Fruit fly (Drosophila melanogaster) whole organism, embryonic: Measurements from ENCODE around the gene Upf1.

ENCODE experiments used
- B-H1 ChIP-seq: fragments of 200-800 bp; sonication (Bioruptor generic); IDR thresholded peaks from 3 replicates; pipeline ENCODE4 v1.3.6; 2022; ENCODE audit warnings: missing biosample characterization, missing genetic modification characterization
- C15 ChIP-seq: fragments of 200-800 bp; sonication (Bioruptor generic); IDR thresholded peaks from 3 replicates; pipeline ENCODE4 v1.3.6; 2022; ENCODE audit warnings: missing biosample characterization, missing genetic modification characterization
- CG10147 ChIP-seq: fragments of 200-800 bp; sonication (Bioruptor generic); optimal IDR thresholded peaks from 2 replicates; lab custom pipeline; 2019; ENCODE audit warnings: missing biosample characterization, mild to moderate bottlenecking, missing genetic modification characterization, moderate library complexity
- CG10543 ChIP-seq: fragments of 200-800 bp; sonication (Bioruptor generic); optimal IDR thresholded peaks from 3 replicates; lab custom pipeline; 2017; ENCODE audit warnings: missing biosample characterization, mild to moderate bottlenecking, missing genetic modification characterization, moderate library complexity
- CG10654 ChIP-seq: fragments of 200-800 bp; sonication (Bioruptor generic); optimal IDR thresholded peaks from 2 replicates; lab custom pipeline; 2016; ENCODE audit warnings: missing biosample characterization, missing genetic modification characterization
- CG11085 ChIP-seq: fragments of 200-800 bp; sonication (Bioruptor generic); IDR thresholded peaks from 2 replicates; pipeline ENCODE4 v1.3.6; 2022; ENCODE audit warnings: missing biosample characterization, missing genetic modification characterization
- CG12219 ChIP-seq: fragments of 200-800 bp; sonication (Bioruptor generic); optimal IDR thresholded peaks from 3 replicates; lab custom pipeline; 2018; ENCODE audit warnings: missing biosample characterization, mild to moderate bottlenecking, missing genetic modification characterization
- CG12236 ChIP-seq: fragments of 200-800 bp; sonication (Bioruptor generic); optimal IDR thresholded peaks from 2 replicates; lab custom pipeline; 2016; ENCODE audit warnings: missing biosample characterization, missing genetic modification characterization
- CG13296 ChIP-seq: fragments of 200-800 bp; sonication (Bioruptor generic); optimal IDR thresholded peaks from 3 replicates; lab custom pipeline; 2018; ENCODE audit warnings: missing biosample characterization, mild to moderate bottlenecking, missing genetic modification characterization
- CG14965 ChIP-seq: fragments of 200-800 bp; sonication (Bioruptor generic); optimal IDR thresholded peaks from 2 replicates; lab custom pipeline; 2016; ENCODE audit warnings: missing biosample characterization, missing genetic modification characterization, borderline replicate concordance
- CG15269 ChIP-seq: fragments of 200-800 bp; sonication (Bioruptor generic); optimal IDR thresholded peaks from 2 replicates; lab custom pipeline; 2018; ENCODE audit warnings: missing biosample characterization, mild to moderate bottlenecking, missing genetic modification characterization, moderate library complexity
- CG15601 ChIP-seq: fragments of 200-800 bp; sonication (Bioruptor generic); optimal IDR thresholded peaks from 3 replicates; lab custom pipeline; 2019; ENCODE audit warnings: missing biosample characterization, mild to moderate bottlenecking, missing genetic modification characterization, moderate library complexity
- CG17359 ChIP-seq: fragments of 200-800 bp; sonication (Bioruptor generic); optimal IDR thresholded peaks from 3 replicates; lab custom pipeline; 2018; ENCODE audit warnings: missing biosample characterization, mild to moderate bottlenecking, missing genetic modification characterization, moderate library complexity
- CG2129 ChIP-seq: fragments of 200-800 bp; sonication (Bioruptor generic); IDR thresholded peaks from 2 replicates; pipeline ENCODE4 v1.3.6; 2022; ENCODE audit warnings: missing biosample characterization, missing genetic modification characterization; ENCODE audit not compliant: partially characterized antibody
- CG2678 ChIP-seq: fragments of 200-800 bp; sonication (Bioruptor generic); optimal IDR thresholded peaks from 3 replicates; lab custom pipeline; 2019; ENCODE audit warnings: missing biosample characterization, mild to moderate bottlenecking, missing genetic modification characterization, moderate library complexity
- CG30431 ChIP-seq: fragments of 200-800 bp; sonication (Bioruptor generic); optimal IDR thresholded peaks from 2 replicates; lab custom pipeline; 2017; ENCODE audit warnings: missing biosample characterization, missing genetic modification characterization
- CG3065 ChIP-seq: fragments of 200-800 bp; sonication (Bioruptor generic); optimal IDR thresholded peaks from 2 replicates; lab custom pipeline; 2016; ENCODE audit warnings: missing biosample characterization, missing genetic modification characterization
- CG32772 ChIP-seq: fragments of 200-800 bp; sonication (Bioruptor generic); IDR thresholded peaks from 2 replicates; pipeline ENCODE4 v1.3.6; 2022; ENCODE audit warnings: missing biosample characterization, missing genetic modification characterization
- CG3726 ChIP-seq: fragments of 200-800 bp; sonication (Bioruptor generic); IDR thresholded peaks from 3 replicates; pipeline ENCODE4, ENCODE4 v1.3.6; 2022; ENCODE audit warnings: missing biosample characterization, missing genetic modification characterization
- CG4328 ChIP-seq: fragments of 200-800 bp; sonication (Bioruptor generic); optimal IDR thresholded peaks from 3 replicates; lab custom pipeline; 2017; ENCODE audit warnings: missing biosample characterization, missing genetic modification reagents, missing genetic modification characterization
- CG5953 ChIP-seq: fragments of 200-800 bp; sonication (Bioruptor generic); IDR thresholded peaks from 2 replicates; pipeline ENCODE4 v1.3.6; 2022; ENCODE audit warnings: missing biosample characterization, missing genetic modification characterization
- CG8290 ChIP-seq, 3 experiments: fragments of 200-800 bp; sonication (Bioruptor generic); optimal IDR thresholded peaks; 2 replicates each; lab custom pipeline; 2016 to 2019; ENCODE audit warnings: missing biosample characterization in 3 of 3, missing genetic modification characterization in 3 of 3, mild to moderate bottlenecking in 2 of 3, moderate library complexity in 1 of 3
- CG9876 ChIP-seq: fragments of 200-800 bp; sonication (Bioruptor generic); optimal IDR thresholded peaks from 2 replicates; lab custom pipeline; 2016; ENCODE audit warnings: missing biosample characterization, missing genetic modification characterization
- D19B ChIP-seq: fragments of 200-800 bp; sonication (Bioruptor generic); optimal IDR thresholded peaks from 2 replicates; lab custom pipeline; 2017; ENCODE audit warnings: missing biosample characterization, mild to moderate bottlenecking, missing genetic modification characterization
- Dek ChIP-seq: fragments of 200-800 bp; sonication (Bioruptor generic); optimal IDR thresholded peaks from 3 replicates; lab custom pipeline; 2019; ENCODE audit warnings: missing biosample characterization, mild to moderate bottlenecking, missing genetic modification characterization, moderate library complexity
- Dip2 ChIP-seq: fragments of 200-800 bp; sonication (Bioruptor generic); IDR thresholded peaks from 2 replicates; pipeline ENCODE4 v1.3.6; 2022; ENCODE audit warnings: missing biosample characterization, missing genetic modification characterization
- Doc3 ChIP-seq: fragments of 200-800 bp; sonication (Bioruptor generic); IDR thresholded peaks from 3 replicates; pipeline ENCODE4 v1.3.6; 2022; ENCODE audit warnings: missing biosample characterization, missing genetic modification characterization; ENCODE audit not compliant: partially characterized antibody
- Dref ChIP-seq: fragments of 200-800 bp; sonication (Bioruptor generic); IDR thresholded peaks from 2 replicates; pipeline ENCODE4 v1.3.6; 2022; ENCODE audit warnings: missing biosample characterization, missing genetic modification characterization
- Fer2 ChIP-seq: fragments of 200-800 bp; sonication (Bioruptor generic); optimal IDR thresholded peaks from 2 replicates; lab custom pipeline; 2018; ENCODE audit warnings: missing biosample characterization, mild to moderate bottlenecking, missing genetic modification characterization, moderate library complexity
- Hey ChIP-seq: fragments of 200-800 bp; sonication (Bioruptor generic); optimal IDR thresholded peaks from 3 replicates; lab custom pipeline; 2018; ENCODE audit warnings: missing biosample characterization, mild to moderate bottlenecking, missing genetic modification characterization
- Ptx1 ChIP-seq: fragments of 200-800 bp; sonication (Bioruptor generic); IDR thresholded peaks from 2 replicates; pipeline ENCODE4 v1.3.6; 2022; ENCODE audit warnings: missing biosample characterization, missing genetic modification characterization
- Sox102F ChIP-seq: fragments of 200-800 bp; sonication (Bioruptor generic); optimal IDR thresholded peaks from 2 replicates; lab custom pipeline; 2018; ENCODE audit warnings: missing biosample characterization, mild to moderate bottlenecking, missing genetic modification characterization, moderate library complexity
- Vsx1 ChIP-seq: fragments of 200-800 bp; sonication (Bioruptor generic); optimal IDR thresholded peaks from 2 replicates; lab custom pipeline; 2017; ENCODE audit warnings: missing biosample characterization, mild to moderate bottlenecking, missing genetic modification characterization, missing genetic modification reagents
- Xrp1 ChIP-seq: fragments of 200-800 bp; sonication (Bioruptor generic); IDR thresholded peaks from 2 replicates; pipeline ENCODE4 v1.3.6; 2022; ENCODE audit warnings: missing biosample characterization, missing genetic modification characterization
- ab ChIP-seq: fragments of 200-800 bp; sonication (Bioruptor generic); optimal IDR thresholded peaks from 2 replicates; lab custom pipeline; 2016; ENCODE audit warnings: missing biosample characterization, missing genetic modification characterization
- al ChIP-seq: fragments of 200-800 bp; sonication (Bioruptor generic); IDR thresholded peaks from 2 replicates; pipeline ENCODE4 v1.3.6; 2022; ENCODE audit warnings: missing biosample characterization, missing genetic modification characterization
- bsh ChIP-seq, 2 experiments: fragments of 200-800 bp; sonication (Bioruptor generic); optimal IDR thresholded peaks; 2 replicates each; lab custom pipeline; 2017 to 2018; ENCODE audit warnings: mild to moderate bottlenecking in 2 of 2, missing biosample characterization in 2 of 2, missing genetic modification characterization in 2 of 2, moderate library complexity in 1 of 2
- corto ChIP-seq: fragments of 200-800 bp; sonication (Bioruptor generic); optimal IDR thresholded peaks from 2 replicates; lab custom pipeline; 2016; ENCODE audit warnings: missing biosample characterization, mild to moderate bottlenecking, missing genetic modification characterization, moderate library complexity
- danr ChIP-seq: fragments of 200-800 bp; sonication (Bioruptor generic); IDR thresholded peaks from 2 replicates; pipeline ENCODE4 v1.3.6; 2022; ENCODE audit warnings: missing biosample characterization, missing genetic modification characterization
- dm ChIP-seq: fragments of 200-800 bp; sonication (Bioruptor generic); optimal IDR thresholded peaks from 3 replicates; lab custom pipeline; 2016; ENCODE audit warnings: missing biosample characterization, missing genetic modification characterization
- dmrt11E ChIP-seq: fragments of 200-800 bp; sonication (Bioruptor generic); optimal IDR thresholded peaks from 3 replicates; lab custom pipeline; 2018; ENCODE audit warnings: missing biosample characterization, mild to moderate bottlenecking, missing genetic modification characterization, moderate library complexity
- en ChIP-seq: fragments of 200-800 bp; sonication (Bioruptor generic); optimal IDR thresholded peaks from 2 replicates; lab custom pipeline; 2016; ENCODE audit warnings: missing biosample characterization, missing genetic modification characterization
- ftz-f1 ChIP-seq: fragments of 200-800 bp; sonication (Bioruptor generic); optimal IDR thresholded peaks from 2 replicates; lab custom pipeline; 2016; ENCODE audit warnings: missing biosample characterization, missing genetic modification characterization
- h ChIP-seq: fragments of >200 bp; optimal IDR thresholded peaks from 2 replicates; lab custom pipeline; 2017
- lmd ChIP-seq: fragments of 200-800 bp; sonication (Bioruptor generic); IDR thresholded peaks from 2 replicates; pipeline ENCODE4 v1.3.6; 2022; ENCODE audit warnings: missing biosample characterization, missing genetic modification characterization
- odd ChIP-seq: fragments of 200-800 bp; sonication (Bioruptor generic); optimal IDR thresholded peaks from 2 replicates; lab custom pipeline; 2017; ENCODE audit warnings: missing biosample characterization, mild to moderate bottlenecking, missing genetic modification characterization
- pum ChIP-seq: fragments of 200-800 bp; sonication (Bioruptor generic); optimal IDR thresholded peaks from 2 replicates; lab custom pipeline; 2016; ENCODE audit warnings: missing biosample characterization, missing genetic modification characterization
- tgo ChIP-seq: fragments of 200-800 bp; sonication (Bioruptor generic); IDR thresholded peaks from 3 replicates; pipeline ENCODE4 v1.3.6; 2022; ENCODE audit warnings: missing biosample characterization, missing genetic modification characterization
- tup ChIP-seq: fragments of 200-800 bp; sonication (Bioruptor generic); optimal IDR thresholded peaks from 2 replicates; lab custom pipeline; 2016; ENCODE audit warnings: missing biosample characterization, mild to moderate bottlenecking, missing genetic modification characterization, moderate library complexity
- vvl ChIP-seq: fragments of 200-800 bp; sonication (Bioruptor generic); IDR thresholded peaks from 2 replicates; pipeline ENCODE4 v1.3.6; 2022; ENCODE audit warnings: missing biosample characterization, missing genetic modification characterization
- zfh2 ChIP-seq: fragments of 200-800 bp; sonication (Bioruptor generic); optimal IDR thresholded peaks from 2 replicates; lab custom pipeline; 2016; ENCODE audit warnings: missing biosample characterization, missing genetic modification characterization

Gene Upf1

DNA sequence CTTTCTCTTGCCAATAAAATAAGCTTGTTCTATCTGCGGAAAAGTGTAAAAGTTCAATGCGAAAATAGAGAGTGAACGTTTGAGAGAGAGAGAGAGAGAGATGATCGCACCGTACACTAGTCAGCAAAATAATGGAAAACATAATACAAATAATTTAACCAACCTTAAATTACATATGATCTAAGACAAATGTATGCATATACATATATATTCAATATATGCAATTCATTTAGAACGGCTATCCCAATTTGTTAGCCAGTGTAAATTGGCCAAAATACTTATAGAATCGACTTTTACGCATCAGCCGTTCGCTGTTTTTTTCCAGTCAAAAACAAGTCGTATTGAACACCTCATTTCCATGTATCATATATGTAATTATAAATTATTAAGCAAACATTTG is 20.0 kb upstream of the Upf1 start (continued):
- peak; percentile 68; the same call in 1 of the 2 replicates for TF ChIP-seq lmd
- no peak for TF ChIP-seq CG10543 (GFP tag; lab: Kevin White, UChicago)
- no peak for TF ChIP-seq D19B (GFP tag; lab: Kevin White, UChicago)
- TF ChIP-seq ftz-f1 (GFP tag; lab: Kevin White, UChicago) = no peak
- TF ChIP-seq dmrt11E (tag; lab: Kevin White, UChicago) = no peak
- no peak for TF ChIP-seq dm
- no peak for TF ChIP-seq odd (GFP tag; lab: Kevin White, UChicago)
- no peak for TF ChIP-seq bsh (GFP tag; optimal IDR thresholded peaks at IDR 0.05; lab: Kevin White, UChicago)
- TF ChIP-seq Vsx1 (GFP tag; lab: Kevin White, UChicago) = no peak
- TF ChIP-seq Dref (GFP tag; lab: Robert Waterston, UW) = no peak
- no peak for TF ChIP-seq vvl (GFP tag; lab: Robert Waterston, UW)
- no peak for TF ChIP-seq Dip2
- no peak for TF ChIP-seq Hey (tag; lab: Kevin White, UChicago)
- TF ChIP-seq CG32772 (GFP tag; lab: Robert Waterston, UW) = peak; percentile 46; the same call in 1 of the 2 replicates
- no peak for TF ChIP-seq Doc3
- peak; percentile 30 for TF ChIP-seq CG10147 (GFP tag; lab: Kevin White, UChicago)
- TF ChIP-seq Ptx1 (GFP tag; lab: Robert Waterston, UW) = peak; percentile 70
- TF ChIP-seq zfh2 (GFP tag; lab: Kevin White, UChicago) = peak; percentile 14
- no peak for TF ChIP-seq CG2129 (GFP tag; lab: Robert Waterston, UW)
- TF ChIP-seq corto (GFP tag; lab: Kevin White, UChicago) = no peak
- TF ChIP-seq CG17359 (tag; lab: Kevin White, UChicago) = peak; percentile 48
- peak; percentile 56 for TF ChIP-seq al (GFP tag; lab: Robert Waterston, UW)
- TF ChIP-seq CG14965 (GFP tag; lab: Kevin White, UChicago) = no peak
- TF ChIP-seq Xrp1 (GFP tag; lab: Robert Waterston, UW) = peak; percentile 64; the same call in 1 of the 2 replicates
- no peak for TF ChIP-seq danr (GFP tag; lab: Robert Waterston, UW)
- no peak for TF ChIP-seq en (GFP tag; lab: Kevin White, UChicago)
- TF ChIP-seq h = no peak
- no peak for TF ChIP-seq CG15601 (tag; lab: Kevin White, UChicago)
- TF ChIP-seq CG15269 = peak; percentile 46
- peak; percentile 73 for TF ChIP-seq CG2678 (tag; lab: Kevin White, UChicago)
- TF ChIP-seq Dek (tag; lab: Kevin White, UChicago) = peak; percentile 32
- TF ChIP-seq CG3726 (GFP tag; lab: Robert Waterston, UW) = no peak
- TF ChIP-seq CG4328 (GFP tag; lab: Kevin White, UChicago) = no peak
- TF ChIP-seq tup (GFP tag; lab: Kevin White, UChicago) = no peak
- peak; percentile 41 for TF ChIP-seq CG13296
- TF ChIP-seq CG11085 = peak; percentile 46; the same call in 1 of the 2 replicates
- TF ChIP-seq CG8290 (GFP tag; optimal IDR thresholded peaks at IDR 0.05; lab: Kevin White, UChicago) = no peak
- peak in 1 of 2 experiments; percentile 85 for TF ChIP-seq CG8290 (tag; optimal IDR thresholded peaks at IDR 0.05; lab: Kevin White, UChicago)
- TF ChIP-seq CG9876 = no peak
- TF ChIP-seq CG3065 (GFP tag; lab: Kevin White, UChicago) = no peak
- TF ChIP-seq C15 (GFP tag; lab: Robert Waterston, UW) = peak; percentile 44; the same call in 1 of the 3 replicates
- TF ChIP-seq CG12236 (GFP tag; lab: Kevin White, UChicago) = no peak
- TF ChIP-seq pum (GFP tag; lab: Kevin White, UChicago) = no peak
- no peak for TF ChIP-seq ab
- no peak for TF ChIP-seq Fer2 (tag; lab: Kevin White, UChicago)
- TF ChIP-seq CG10654 (GFP tag; lab: Kevin White, UChicago) = no peak
- peak; percentile 28 for TF ChIP-seq CG12219 (GFP tag; lab: Kevin White, UChicago)
- peak; percentile 54; the same call in 1 of the 2 replicates for TF ChIP-seq CG5953 (GFP tag; lab: Robert Waterston, UW)
- peak; percentile 59 for TF ChIP-seq Sox102F (GFP tag; lab: Kevin White, UChicago)
- no peak for TF ChIP-seq CG30431 (GFP tag; lab: Kevin White, UChicago)
- TF ChIP-seq B-H1 (GFP tag; lab: Robert Waterston, UW) = peak; percentile 62
- TF ChIP-seq tgo (GFP tag; lab: Robert Waterston, UW) = peak; percentile 75
